Worm (Caenorhabditis elegans): ENCODE data around the gene F09E10.1.

Gene F09E10.1

DNA sequence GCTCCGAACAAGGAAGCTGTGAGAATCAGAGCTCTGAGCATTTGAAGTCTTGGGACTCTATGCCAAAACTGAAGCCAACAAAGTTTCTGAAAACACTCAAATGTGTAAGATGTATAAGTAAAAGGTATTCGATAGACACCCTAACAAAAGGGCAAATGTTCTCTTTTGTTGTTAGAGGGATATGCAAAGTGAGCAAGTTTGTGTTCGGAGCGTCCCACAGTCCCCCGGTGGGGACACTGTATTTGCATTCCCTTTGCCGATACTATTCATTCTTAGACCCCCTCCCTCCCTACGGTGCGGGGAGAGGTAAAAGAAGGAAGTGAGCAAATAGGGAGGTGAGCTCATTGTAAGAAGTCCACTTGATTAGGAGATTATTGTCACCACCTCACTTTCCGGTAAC, 5.0 kb upstream of the F09E10.1 start, which contains the start of gene F09E10.6:
Gene F09E10.6, minus strand, starts transcription at position 101 of the 400 bp plus-strand sequence.
- TF ChIP-seq lsy-2 (tag; optimal IDR thresholded peaks at IDR 0.05) (no peak), ztf-1 (GFP tag; conservative IDR thresholded peaks at IDR 0.05) (no peak), gmeb-1 (tag; optimal IDR thresholded peaks at IDR 0.05) (no peak), nhr-23 (tag; optimal IDR thresholded peaks at IDR 0.05) (no peak), F13H6.1 (tag; optimal IDR thresholded peaks at IDR 0.05) (no peak), unc-39 (tag; optimal IDR thresholded peaks at IDR 0.05) (no peak), elt-1 (tag; optimal IDR thresholded peaks at IDR 0.05) (no peak), ceh-16 (tag; optimal IDR thresholded peaks at IDR 0.05) (no peak), ztf-11 (tag; optimal IDR thresholded peaks at IDR 0.05) (no peak)

DNA sequence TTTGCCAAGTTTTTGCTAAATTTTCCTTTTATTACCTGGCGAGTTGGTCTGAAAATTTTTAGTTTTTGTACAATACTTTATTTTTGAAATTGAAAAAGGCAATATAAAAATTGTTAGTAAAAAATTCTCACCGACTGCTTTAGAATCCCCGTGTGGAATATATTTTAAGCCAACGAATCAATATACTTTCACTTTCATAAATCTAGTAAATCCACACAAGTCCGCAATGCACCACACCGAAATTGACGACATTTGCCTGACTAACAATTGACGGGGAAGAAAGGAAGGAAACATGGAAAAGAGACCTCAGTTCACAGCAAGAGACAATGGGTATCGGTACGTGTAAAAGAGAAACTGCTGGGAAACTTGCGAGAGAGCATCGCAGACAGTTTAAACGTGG, 3.1 kb upstream of the F09E10.1 start:
- TF ChIP-seq unc-62 (GFP tag; optimal IDR thresholded peaks at IDR 0.05): no peak
- TF ChIP-seq nhr-129 (tag; optimal IDR thresholded peaks at IDR 0.05): peak; percentile 45

DNA sequence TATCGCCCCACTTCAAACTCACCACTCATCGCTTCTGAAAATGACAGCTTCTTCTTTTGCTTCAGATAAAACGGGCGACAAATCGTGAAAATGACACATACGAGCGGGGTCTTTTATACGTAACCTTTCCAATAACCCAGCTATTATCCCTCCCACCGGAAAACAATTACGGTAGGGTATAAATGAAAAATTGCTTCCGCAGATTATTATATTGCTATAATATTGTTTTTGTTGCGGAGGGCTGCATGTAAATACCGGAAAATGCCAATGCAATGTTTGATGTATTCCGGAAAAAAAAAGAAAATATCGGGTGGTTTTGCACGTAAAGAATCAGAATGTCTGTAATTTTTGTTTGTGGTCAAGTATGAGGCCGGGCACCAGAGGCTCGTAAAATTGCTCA, 838 bp upstream of the F09E10.1 start, which contains the start of gene F09E10.7:
Gene F09E10.7, minus strand, starts transcription at position 101 of the 400 bp plus-strand sequence.
- TF ChIP-seq nhr-25 (tag; optimal IDR thresholded peaks at IDR 0.05) (no peak), nhr-10 (tag; optimal IDR thresholded peaks at IDR 0.05) (no peak), F13H6.1 (tag; optimal IDR thresholded peaks at IDR 0.05) (no peak), gmeb-1 (tag; optimal IDR thresholded peaks at IDR 0.05) (no peak), mdl-1 (tag; optimal IDR thresholded peaks at IDR 0.05) (no peak), elt-1 (tag; optimal IDR thresholded peaks at IDR 0.05) (no peak), sma-9 (GFP tag; optimal IDR thresholded peaks at IDR 0.05) (no peak), sma-9 (tag; optimal IDR thresholded peaks at IDR 0.05) (no peak), ceh-82 (tag; optimal IDR thresholded peaks at IDR 0.05) (no peak), C34F6.9 (tag; optimal IDR thresholded peaks at IDR 0.05) (no peak), R02D3.7 (tag; optimal IDR thresholded peaks at IDR 0.05) (no peak), sma-3 (GFP tag; optimal IDR thresholded peaks at IDR 0.05) (no peak), ztf-11 (tag; optimal IDR thresholded peaks at IDR 0.05) (no peak), ztf-1 (GFP tag; conservative IDR thresholded peaks at IDR 0.05) (no peak), nhr-23 (tag; optimal IDR thresholded peaks at IDR 0.05) (no peak), unc-62 (GFP tag; optimal IDR thresholded peaks at IDR 0.05) (no peak), ama-1 (optimal IDR thresholded peaks at IDR 0.05) (no peak), alr-1 (tag; optimal IDR thresholded peaks at IDR 0.05) (no peak)

DNA sequence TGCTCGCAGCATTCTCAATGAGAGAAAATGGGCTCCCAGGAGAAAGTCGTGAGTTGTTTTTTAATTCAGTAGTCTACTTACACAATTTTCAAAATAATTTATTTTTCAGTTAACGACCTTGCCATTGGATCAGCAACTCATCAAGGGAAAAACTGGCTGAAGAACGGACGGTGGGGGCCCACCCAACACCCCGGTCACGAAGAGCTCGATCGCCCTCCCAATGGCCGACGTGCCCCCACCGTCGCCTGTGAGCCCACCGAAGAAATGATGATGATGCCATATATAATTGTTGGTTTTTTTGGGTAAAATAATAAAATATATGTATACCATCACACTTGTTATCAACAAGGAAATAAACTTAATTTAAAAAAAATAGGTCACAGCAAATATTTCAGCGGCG, 324 bp downstream of the F09E10.1 start:
- TF ChIP-seq R02D3.7 (tag; optimal IDR thresholded peaks at IDR 0.05) (no peak), dmd-4 (tag; optimal IDR thresholded peaks at IDR 0.05) (no peak), alr-1 (tag; optimal IDR thresholded peaks at IDR 0.05) (no peak), nhr-25 (tag; optimal IDR thresholded peaks at IDR 0.05) (no peak), sma-3 (GFP tag; optimal IDR thresholded peaks at IDR 0.05) (no peak), ztf-4 (tag; optimal IDR thresholded peaks at IDR 0.05) (no peak), crh-2 (tag; optimal IDR thresholded peaks at IDR 0.05) (no peak)

DNA sequence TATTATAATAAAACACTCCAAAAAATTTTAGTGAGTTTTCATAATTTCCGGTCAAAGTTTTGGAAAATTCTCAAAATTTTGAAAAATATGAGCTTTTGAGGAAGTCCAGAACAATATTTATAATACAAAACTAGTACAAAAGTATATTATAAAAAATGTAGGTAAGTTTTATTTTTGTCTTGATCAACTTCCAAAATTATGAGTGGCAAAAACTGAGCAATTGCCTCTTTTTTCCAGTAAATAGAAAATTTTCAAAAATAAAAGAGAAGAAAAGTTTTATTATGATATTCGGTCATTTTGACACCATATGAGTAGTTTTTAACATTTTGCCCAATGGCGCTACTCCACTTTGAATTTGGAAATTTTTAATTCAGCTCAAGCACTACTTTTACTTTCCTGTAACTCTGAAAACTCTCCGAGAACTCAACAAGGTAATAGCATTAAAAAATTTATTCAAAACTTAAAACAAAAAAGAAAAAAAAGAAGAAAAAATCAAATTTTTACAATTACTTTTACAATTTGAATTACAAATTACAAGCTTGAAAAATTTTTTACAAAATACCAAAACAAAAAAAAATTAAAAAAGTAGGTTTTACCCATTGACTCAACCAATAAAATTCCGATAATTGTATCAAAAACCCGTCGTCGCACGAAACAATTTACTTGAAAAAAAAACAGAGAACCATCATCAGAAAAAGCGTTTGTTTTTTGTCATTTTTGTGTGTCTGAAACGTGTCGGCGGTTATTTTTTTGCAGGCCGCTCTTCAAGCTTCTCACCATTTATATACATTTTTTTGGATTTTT, 1.3 kb downstream of the F09E10.1 start:
- peak; percentile 41 for TF ChIP-seq lin-13 (GFP tag; optimal IDR thresholded peaks at IDR 0.05)
- peak; percentile 73 for TF ChIP-seq sma-3 (GFP tag; optimal IDR thresholded peaks at IDR 0.05)
- no peak for TF ChIP-seq ztf-11 (tag; optimal IDR thresholded peaks at IDR 0.05)
- TF ChIP-seq sem-4 (tag; optimal IDR thresholded peaks at IDR 0.05): peak; percentile 30
- TF ChIP-seq fos-1 (tag; optimal IDR thresholded peaks at IDR 0.05): no peak
- TF ChIP-seq nhr-6 (tag; optimal IDR thresholded peaks at IDR 0.05): no peak
- peak; percentile 0 for TF ChIP-seq sma-9 (GFP tag; optimal IDR thresholded peaks at IDR 0.05)
- TF ChIP-seq sma-9 (tag; optimal IDR thresholded peaks at IDR 0.05): no peak
- TF ChIP-seq nhr-11 (tag; optimal IDR thresholded peaks at IDR 0.05): no peak
- no peak for TF ChIP-seq nhr-77 (tag; optimal IDR thresholded peaks at IDR 0.05)
- no peak for TF ChIP-seq alr-1 (tag; optimal IDR thresholded peaks at IDR 0.05)
- TF ChIP-seq Y55F3AM.14 (GFP tag; optimal IDR thresholded peaks at IDR 0.05): peak; percentile 50
- peak; percentile 92 for TF ChIP-seq ztf-4 (tag; optimal IDR thresholded peaks at IDR 0.05)
- TF ChIP-seq nhr-23 (tag; optimal IDR thresholded peaks at IDR 0.05): no peak
- TF ChIP-seq C34F6.9 (tag; optimal IDR thresholded peaks at IDR 0.05): peak; percentile 58
- TF ChIP-seq nhr-129 (tag; optimal IDR thresholded peaks at IDR 0.05): peak; percentile 72
- TF ChIP-seq ZK546.5 (tag; optimal IDR thresholded peaks at IDR 0.05): no peak
- no peak for TF ChIP-seq unc-55 (GFP tag; optimal IDR thresholded peaks at IDR 0.05)
- TF ChIP-seq nhr-25 (tag; optimal IDR thresholded peaks at IDR 0.05): no peak
- TF ChIP-seq blmp-1 (tag; optimal IDR thresholded peaks at IDR 0.05; ENCODE audit: insufficient read depth): peak; percentile 51
- peak; percentile 57 for TF ChIP-seq skn-1 (tag; optimal IDR thresholded peaks at IDR 0.05)
- TF ChIP-seq gmeb-1 (tag; optimal IDR thresholded peaks at IDR 0.05): peak; percentile 69
- peak; percentile 57 for TF ChIP-seq crh-2 (tag; optimal IDR thresholded peaks at IDR 0.05)
- TF ChIP-seq ceh-82 (tag; optimal IDR thresholded peaks at IDR 0.05): no peak
- peak in 1 of 2 experiments; percentile 64 for TF ChIP-seq lsy-2 (tag; optimal IDR thresholded peaks at IDR 0.05)
- TF ChIP-seq egl-27 (tag; optimal IDR thresholded peaks at IDR 0.05): no peak
- TF ChIP-seq zag-1 (tag; optimal IDR thresholded peaks at IDR 0.05): no peak
- TF ChIP-seq unc-39 (tag; optimal IDR thresholded peaks at IDR 0.05): no peak
- TF ChIP-seq ama-1 (optimal IDR thresholded peaks at IDR 0.05): peak; percentile 94
- TF ChIP-seq nhr-10 (tag; optimal IDR thresholded peaks at IDR 0.05): no peak
- TF ChIP-seq nhr-21 (tag; optimal IDR thresholded peaks at IDR 0.05): peak; percentile 23
- no peak for TF ChIP-seq snpc-4 (tag; optimal IDR thresholded peaks at IDR 0.05)
- no peak for TF ChIP-seq lin-11 (tag; optimal IDR thresholded peaks at IDR 0.05)
- no peak for TF ChIP-seq ceh-16 (tag; optimal IDR thresholded peaks at IDR 0.05)
